Worm (Caenorhabditis elegans) whole organism, dauer: ENCODE results near the gene Y57G11C.36.

Source experiments
- unc-62 ChIP-seq: sonication (generic microtip); optimal IDR thresholded peaks from 2 replicates; lab custom pipeline; 2017; ENCODE audit warnings: missing biosample characterization, missing genetic modification reagents, missing genetic modification characterization

Y57G11C.36 gene

DNA sequence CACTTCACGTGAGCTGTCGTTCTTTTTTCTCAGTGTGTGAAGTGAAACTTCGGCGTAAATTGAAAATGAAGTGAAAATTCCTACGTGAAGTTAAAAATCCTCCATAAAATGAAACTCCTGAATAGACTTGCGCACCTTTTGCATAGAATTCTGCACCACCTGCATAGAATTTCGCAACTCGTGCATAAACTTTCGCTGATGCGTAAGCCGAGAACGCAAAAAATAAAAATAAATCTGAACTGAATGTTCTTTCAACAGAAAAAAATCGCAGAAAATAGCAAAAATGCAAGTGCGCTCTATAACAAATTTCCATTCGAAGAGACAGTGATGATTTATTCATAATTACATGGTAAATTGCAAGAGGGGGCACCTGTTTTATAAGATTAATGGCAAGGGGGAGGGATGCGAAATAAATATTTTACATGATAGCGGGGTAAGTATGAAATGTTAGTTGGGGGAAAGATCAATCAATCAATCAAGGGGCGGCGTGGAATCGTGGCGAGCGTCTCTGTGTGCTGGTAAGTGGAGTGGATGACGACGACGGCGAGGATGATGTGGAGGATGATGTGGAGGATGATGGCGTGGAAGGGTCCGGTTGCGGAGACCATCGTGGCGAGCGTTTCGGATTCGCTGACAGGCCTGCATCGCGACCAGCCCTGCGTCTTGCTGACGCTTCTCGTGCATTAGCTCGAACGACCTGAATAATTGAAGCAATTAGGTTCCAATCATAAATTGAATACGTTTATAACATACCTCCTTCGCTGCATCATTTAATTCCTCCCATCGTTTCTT lies at the start of gene Y57G11C.36:
Y57G11C.36 (minus strand) TSS at position 502 of the 792 bp plus-strand sequence.
- no peak for TF ChIP-seq unc-62

DNA sequence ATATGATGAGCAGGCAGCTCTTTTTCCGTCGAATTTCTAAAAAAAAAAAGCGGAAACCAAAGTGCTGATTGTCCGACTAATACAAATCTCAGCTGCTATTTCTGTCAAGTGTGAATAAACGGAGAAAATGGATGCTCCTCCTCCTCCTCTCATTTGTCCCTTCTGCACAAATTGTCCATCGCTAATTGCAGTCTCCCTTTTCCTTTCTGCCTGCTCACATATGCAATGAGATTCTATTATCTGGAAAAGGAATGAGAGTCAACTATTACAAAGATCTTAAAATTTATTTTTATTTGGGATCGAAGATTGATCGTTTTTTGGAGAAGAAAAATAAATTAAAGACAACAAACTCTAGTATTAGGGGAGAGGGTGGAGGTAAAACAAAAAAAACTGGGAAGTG lies 48.7 kb upstream of the Y57G11C.36 start:
- TF ChIP-seq unc-62, result no peak

DNA sequence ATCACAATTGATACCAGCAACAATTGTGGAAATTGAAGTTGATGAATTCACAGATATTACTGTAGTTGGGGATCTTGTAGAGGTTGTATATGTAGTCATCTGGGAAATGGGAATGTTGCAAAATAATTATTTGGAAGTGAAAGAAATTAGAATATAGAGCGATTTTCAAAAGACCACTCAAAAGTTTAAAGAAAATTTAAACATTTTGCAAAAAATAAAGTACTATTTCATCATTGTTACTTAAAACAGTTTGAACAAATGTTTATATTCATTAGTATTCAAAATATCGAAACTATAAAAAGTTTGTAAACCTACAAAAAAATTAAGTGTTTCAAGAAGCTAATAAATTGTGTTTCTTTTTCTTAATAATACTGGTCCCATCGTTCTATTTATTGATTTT lies 42.7 kb upstream of the Y57G11C.36 start, which contains the start of gene Y57G11C.46:
Y57G11C.46 (minus strand) TSS at position 101 of the 400 bp plus-strand sequence.
- TF ChIP-seq unc-62, result no peak

DNA sequence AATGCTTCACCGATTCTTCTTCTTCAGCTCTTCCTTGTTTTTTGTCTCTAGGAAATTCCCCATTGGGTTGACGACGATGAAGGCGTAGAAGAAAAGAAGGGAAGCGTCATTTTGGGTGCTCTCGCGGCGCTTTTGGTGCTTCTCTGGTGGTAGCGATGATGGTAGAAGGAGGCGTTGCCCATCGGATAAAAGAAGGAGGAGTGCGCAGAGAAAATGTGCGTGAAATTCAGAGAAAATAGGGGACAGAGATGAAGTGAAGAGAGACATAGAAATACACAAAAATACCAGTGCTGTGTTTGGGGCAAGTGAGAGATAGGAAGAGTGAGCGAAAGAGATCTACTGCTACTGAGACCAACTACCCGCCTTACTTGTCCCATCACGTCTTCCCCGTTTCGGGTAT lies 33.3 kb upstream of the Y57G11C.36 start, which contains the start of gene oig-5:
oig-5 (plus strand) TSS at position 301 of the 400 bp plus-strand sequence.
- no peak for TF ChIP-seq unc-62

DNA sequence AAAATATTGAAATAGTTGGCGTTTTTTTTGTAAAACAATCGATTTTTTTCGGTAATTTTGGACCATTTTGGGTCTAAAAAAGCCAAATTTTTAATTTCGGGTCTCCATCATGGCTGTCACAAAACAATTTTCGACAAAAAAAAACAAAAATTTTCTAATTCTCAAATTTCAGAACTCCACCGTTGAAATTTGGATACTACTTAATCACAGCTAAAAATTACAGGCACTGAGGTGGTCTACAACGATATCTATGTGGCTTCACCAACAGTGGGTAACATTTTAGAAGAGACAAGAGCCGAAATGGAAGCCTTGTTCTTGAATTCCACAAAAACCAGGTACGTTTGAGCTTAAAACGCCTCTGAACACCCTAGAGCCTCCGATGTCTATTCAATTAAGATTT lies 28.7 kb upstream of the Y57G11C.36 start, which contains the start of gene Y57G11C.1142:
Y57G11C.1142 (plus strand) TSS at position 301 of the 400 bp plus-strand sequence.
- no peak for TF ChIP-seq unc-62

DNA sequence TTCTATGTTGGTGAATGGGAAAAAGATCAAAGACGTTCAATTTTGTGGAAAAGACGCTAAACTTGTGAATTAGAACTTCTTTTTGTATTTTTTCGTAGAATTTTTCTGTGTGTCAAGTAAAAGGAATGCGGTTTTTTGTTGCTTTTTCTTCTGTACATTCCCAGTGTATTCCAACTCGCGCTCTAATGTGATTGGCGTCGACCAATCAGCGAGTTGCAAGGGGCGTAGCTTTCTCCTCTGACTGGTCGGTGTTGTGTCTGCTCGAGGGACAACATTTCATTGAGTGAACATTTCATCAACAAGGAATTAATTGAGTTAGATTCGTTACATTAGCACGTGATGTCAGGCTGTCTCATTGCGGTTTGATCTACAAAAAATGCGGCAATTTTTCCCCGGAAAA lies 27.4 kb upstream of the Y57G11C.36 start:
- TF ChIP-seq unc-62, result no peak

DNA sequence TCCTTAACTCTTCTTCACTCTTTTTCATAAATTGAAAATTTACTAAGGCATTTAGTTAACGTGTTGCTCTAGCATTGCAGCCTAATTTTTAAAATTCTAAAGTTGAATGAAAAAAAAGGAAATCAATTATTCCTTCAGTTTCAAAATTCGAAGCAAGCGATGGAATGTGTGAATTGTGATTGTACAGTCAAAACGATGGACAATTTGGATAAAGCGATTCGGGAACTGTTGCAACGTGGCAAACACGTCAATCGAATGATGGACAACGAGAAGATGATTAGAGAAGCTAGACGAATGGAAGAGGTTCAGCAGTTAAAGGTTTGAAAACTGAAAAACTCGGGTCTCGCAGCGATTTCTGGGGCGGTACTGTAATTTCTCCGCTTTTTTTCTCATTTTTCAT lies 25.6 kb upstream of the Y57G11C.36 start, which contains the start of gene Y57G11C.14:
Y57G11C.14 (plus strand) TSS at position 126 of the 400 bp plus-strand sequence.
- no peak for TF ChIP-seq unc-62

DNA sequence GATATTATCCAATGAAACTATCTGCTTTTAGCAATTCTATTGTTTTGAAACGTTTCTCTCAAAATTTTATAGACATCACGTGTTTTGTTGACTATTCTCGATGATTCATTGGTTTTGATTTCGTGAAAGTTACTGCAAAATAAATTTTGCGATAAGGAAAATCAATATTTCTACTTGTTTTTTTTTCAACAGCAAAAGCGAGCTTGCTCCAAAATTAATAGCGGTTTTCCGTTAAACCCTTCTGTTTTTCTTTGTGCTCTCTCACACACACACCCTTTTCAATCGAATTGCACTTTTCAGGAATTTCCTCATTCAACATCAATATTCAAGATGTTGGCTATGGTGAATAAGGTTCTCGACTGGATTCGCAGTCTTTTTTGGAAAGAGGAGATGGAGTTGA lies 24.3 kb upstream of the Y57G11C.36 start, which contains the start of gene arl-8:
arl-8 (plus strand) TSS at position 301 of the 400 bp plus-strand sequence.
- TF ChIP-seq unc-62, result no peak

DNA sequence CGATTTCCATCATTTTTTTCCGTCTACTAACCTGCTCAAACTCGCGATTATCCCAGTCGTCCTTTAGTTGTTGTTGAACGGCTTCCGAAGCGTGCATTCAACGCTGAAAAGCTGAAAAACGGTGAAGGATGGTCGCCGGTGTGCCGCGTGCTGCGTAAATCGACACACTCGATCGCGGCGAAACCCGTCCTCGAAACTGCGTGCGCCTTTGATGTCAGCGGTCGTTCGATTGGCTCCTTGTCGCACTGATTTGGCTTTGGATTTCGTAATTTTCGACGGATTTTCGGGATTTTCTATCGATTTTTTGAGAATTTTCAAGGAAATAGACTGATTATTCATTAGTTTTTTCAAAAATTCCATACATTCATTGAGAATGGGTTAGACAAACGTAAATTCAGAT lies 23.8 kb upstream of the Y57G11C.36 start, which contains the start of the genes Y57G11C.1147 and nuo-3:
Y57G11C.1147 (minus strand) TSS at position 161 of the 400 bp plus-strand sequence.
nuo-3 (minus strand) TSS at position 191 of the 400 bp plus-strand sequence.
- TF ChIP-seq unc-62, result no peak

DNA sequence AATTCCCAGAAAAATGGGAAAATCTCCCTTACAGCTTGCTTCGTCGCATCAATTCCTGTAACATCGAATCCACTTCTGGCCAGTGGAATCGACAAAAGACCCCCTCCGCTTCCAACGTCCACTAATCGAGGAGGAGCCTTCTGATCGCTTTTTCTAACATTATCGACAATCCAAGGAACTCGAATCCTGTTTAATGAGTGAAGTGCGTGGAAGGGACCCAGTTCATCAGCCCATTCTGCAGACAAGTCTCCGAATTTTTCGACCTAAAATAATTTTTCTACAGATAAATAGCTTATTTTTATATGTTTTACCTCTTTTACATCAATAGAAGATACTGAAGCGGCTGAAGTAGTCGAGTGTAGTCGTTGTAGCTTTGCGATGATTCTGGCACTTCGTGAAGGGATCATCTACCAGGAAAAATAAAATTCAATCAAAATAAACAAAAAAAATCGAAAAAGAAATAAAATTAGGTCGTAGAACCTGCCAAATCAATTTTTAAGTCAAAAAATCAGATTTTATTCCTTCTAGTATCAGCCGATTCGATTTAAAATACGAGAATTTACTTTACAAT lies 22.4 kb upstream of the Y57G11C.36 start, which contains the start of gene coq-3:
coq-3 (minus strand) TSS at position 407 of the 571 bp plus-strand sequence.
- no peak for TF ChIP-seq unc-62

DNA sequence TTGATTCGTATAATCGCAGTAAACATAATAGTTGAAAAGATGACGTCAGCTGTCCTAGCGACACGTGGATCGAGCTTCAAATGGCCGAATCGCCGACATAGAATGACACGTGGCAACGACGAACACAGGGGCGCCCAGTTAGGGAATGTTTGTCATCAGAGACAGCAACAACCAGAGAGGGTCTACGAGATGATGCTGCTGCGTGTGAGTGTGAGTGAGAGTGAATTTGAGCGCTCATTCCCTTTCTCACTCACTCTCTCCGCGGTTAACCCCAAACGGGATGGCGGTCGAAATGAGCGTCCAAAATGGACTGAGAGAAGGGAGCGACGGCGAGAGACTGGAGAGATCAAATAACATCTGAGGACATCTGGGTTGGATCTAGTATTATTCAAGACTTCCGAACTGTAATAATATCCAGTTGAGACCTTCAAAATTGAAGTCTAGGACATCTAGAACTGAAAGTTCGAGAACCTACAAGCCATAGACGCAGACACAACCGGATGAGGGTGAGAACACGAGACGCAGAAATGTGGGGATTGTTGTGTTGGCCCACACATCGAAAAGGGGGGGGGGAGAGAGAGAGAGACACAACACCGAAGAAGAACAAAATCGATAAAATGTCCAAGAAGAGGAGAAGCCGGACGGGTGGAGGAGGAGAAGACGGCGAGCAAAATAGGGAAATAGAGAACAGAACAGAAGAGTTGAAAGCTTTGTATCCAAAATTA lies 20.5 kb upstream of the Y57G11C.36 start:
- TF ChIP-seq unc-62, result no peak

DNA sequence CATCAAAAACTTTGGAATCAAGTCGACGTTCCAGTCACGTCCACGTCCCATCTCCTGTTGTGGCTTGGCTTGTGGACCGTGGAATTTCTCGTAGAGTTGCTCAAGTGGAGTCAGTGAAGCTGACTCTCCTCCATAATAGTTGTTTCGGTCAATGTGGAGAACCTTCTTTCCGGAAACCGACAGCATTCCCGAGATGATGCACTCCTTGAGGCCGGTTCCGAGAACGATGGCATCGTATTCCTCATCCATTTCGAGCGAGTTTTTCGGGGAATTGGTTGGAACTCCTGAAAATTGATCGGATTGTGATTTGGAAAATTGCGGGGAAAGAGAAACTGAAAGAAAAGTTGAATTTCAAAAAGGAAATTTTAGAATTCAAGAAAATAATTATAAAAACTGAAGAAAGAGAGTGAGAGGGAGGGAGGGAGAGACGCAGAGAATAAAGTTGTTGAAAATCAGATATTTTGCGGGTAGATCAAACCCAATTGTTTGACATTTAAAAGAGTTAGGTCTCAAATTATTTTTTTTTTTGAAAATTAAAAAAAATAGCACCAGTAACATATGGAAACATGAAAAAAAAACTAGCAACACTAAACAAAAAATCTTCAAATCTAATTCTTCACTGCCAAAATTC lies 19.1 kb upstream of the Y57G11C.36 start, which contains the start of gene gdi-1:
gdi-1 (minus strand) TSS at position 286 of the 631 bp plus-strand sequence.
- no peak for TF ChIP-seq unc-62

DNA sequence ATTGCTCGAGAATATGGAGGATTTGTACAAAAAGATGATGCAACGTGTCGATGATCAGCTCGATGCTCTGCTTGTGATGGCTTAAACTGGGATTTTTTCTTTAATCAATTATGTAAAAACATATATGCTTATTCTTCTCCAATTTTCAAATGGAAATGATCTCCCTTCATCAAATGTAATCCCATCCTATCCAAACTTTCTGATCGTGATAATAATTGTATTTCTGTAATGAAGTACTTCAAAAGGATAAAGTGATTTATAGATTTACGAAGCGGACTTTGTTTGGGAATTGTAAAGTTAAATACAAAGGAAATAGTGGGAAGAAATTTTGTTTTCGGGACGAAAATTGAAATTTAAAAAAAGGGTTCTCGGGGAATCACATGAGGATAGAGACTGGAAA lies 17.0 kb upstream of the Y57G11C.36 start:
- TF ChIP-seq unc-62, result no peak

DNA sequence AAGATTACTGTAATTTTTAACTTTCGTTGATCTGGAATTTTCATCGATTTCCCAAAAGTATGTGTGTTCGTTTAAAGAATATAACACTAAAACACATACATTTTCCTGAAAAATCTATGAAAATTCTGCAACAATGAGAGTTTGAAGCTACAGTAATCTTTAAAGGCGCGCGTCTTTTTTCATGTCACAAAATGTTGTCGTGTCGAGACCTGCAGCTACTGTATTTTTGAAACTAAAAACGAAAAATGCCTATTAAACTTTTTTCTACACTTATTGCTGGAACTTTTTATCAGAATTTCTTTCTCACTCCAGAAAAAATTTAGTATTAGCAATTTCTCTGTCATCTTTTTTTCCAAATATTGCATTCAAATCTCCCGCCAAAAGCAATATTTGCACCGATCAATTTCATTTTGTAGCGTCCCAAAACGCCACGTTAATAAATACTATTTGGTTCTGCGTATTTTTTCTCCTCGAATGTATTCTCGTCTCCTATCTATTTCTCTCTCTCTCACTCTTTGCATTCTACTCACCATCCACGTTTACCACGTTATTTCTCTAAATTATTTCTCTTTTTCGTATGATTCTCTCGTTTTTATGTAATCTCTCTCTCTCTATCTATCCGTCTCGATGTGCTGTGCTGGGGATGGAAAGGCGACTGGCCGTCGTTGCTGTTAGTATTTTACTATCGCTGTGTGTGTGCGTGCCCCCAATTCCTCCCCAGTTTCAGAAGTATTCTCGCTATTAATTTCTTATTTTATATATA lies 13.0 kb upstream of the Y57G11C.36 start, which contains the start of gene melo-1:
melo-1 (plus strand) TSS at position 658 of the 763 bp plus-strand sequence.
- TF ChIP-seq unc-62, result no peak

DNA sequence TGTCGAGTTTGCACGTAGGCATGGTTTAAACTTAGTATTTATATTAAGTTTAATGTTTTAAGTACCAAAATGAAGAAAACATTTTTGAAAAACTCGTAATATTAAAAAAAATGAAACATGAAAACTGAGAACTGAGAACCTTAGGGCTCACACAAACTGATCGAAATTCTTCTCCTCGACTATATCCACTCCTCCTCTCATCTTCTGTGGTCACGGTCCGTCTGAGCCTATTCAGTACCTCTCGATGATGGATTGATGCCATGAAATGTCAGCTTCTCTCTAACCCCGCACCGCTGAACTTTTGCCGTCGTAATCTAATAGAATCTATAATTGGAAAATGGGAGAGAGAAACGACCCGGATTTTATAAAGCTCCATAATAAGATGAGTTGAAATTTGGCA lies 10.9 kb upstream of the Y57G11C.36 start, which contains the start of gene nlp-56:
nlp-56 (minus strand) TSS at position 257 of the 400 bp plus-strand sequence.
- TF ChIP-seq unc-62, result no peak
